Fruit fly (Drosophila melanogaster): ENCODE results near the gene CG14692.

DNA sequence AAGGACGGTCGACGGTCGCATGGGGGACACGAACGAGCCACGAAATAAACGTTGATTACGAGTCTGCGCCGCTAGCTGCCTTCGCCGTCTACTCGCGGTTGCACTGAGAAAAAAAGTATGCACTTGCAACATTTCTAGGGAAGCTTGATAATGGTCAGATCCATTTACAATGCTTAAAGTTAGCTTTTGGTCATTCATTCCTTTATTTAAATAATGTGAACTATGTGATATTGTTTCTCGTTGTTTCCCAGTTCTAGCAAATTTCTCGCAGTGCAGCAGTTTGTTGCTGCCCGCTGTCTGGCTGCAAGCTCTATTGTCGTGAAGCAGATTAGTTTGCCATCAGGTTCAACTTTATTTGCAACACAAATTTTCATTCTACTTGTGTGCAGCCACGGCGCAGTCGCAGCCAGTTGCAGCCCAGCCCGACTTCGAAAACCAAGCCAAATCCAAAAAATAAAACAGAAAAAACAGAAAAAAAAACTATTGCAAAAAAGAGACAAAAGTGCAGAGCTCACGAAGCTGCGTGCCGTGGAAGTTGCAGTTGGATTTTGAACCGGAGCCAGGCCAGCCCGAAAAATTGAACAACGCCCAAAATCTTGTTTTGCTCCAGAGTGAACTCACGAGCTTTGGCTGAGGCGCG lies 28.9 kb upstream of the CG14692 start:
- TF ChIP-seq fd96Ca (GFP tag; IDR thresholded peaks at IDR 0.05) (peak; percentile 97), CG13204 (GFP tag; optimal IDR thresholded peaks at IDR 0.05) (peak; percentile 37), CG8159 (tag; optimal IDR thresholded peaks at IDR 0.05) (peak; percentile 91), CG10348 (GFP tag; IDR thresholded peaks at IDR 0.05) (peak; percentile 38; the same call in 1 of the 2 replicates)
